Worm (Caenorhabditis elegans): ENCODE measurements around the gene T12D8.10.

DNA sequence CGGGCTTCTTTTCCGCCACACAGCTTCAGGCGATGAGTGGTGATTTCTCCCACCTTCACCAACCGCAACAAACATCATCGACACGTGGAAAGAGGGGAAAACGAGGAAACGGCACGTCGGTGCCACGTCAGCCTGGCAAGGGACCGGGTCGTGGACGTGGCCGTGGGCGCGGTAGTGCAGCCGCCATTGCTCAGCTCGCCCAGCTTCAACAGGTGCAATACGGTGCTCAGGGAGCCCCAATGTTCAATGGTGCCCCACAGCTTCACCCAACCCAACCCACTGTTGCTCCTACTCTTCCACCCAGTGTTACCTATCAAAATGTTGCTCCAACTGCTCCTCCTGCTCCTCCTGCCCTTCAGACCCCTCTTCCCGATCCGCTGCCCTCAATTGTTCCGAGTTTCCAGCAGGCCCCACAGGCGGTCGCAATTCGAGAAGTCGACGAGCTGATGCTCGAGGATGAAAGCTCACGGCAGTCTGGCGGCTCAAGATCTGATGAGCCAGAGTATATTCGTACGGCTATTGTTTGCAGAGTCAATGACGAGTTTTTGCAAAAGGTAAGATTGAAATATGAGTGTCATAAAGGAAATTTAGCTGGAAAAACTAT lies 3.9 kb upstream of the T12D8.10 start:
- TF ChIP-seq ztf-25 (GFP tag; IDR thresholded peaks at IDR 0.05) (no peak), cebp-1 (GFP tag; IDR thresholded peaks at IDR 0.05) (no peak), cebp-1 (tag; optimal IDR thresholded peaks at IDR 0.05) (no peak), ama-1 (optimal IDR thresholded peaks at IDR 0.05) (no peak), ama-1 (GFP tag; optimal IDR thresholded peaks at IDR 0.05) (no peak), F55B11.4 (tag; optimal IDR thresholded peaks at IDR 0.05; ENCODE audit: borderline replicate concordance, insufficient read depth) (no peak), ztf-18 (tag; optimal IDR thresholded peaks at IDR 0.05) (no peak), nfya-1 (tag; optimal IDR thresholded peaks at IDR 0.05; ENCODE audit: borderline replicate concordance, insufficient read depth) (no peak), F23B12.7 (tag; optimal IDR thresholded peaks at IDR 0.05; ENCODE audit: insufficient read depth) (no peak), efl-1 (GFP tag; optimal IDR thresholded peaks at IDR 0.05) (no peak)

Measured in whole organism, young adult.